Worm (Caenorhabditis elegans) whole organism, young adult: ENCODE data around the gene scyl-1.

Experiments
- lsy-27 ChIP-seq: sonication (generic microtip); optimal IDR thresholded peaks from 2 replicates; lab custom pipeline; 2017; ENCODE audit warnings: missing genetic modification characterization, mild to moderate bottlenecking, missing compliant biosample characterization, antibody characterized with exemption, missing genotype, borderline replicate concordance; ENCODE audit not compliant: insufficient read depth
- unc-62 ChIP-seq: fragments of 150-350 bp; optimal IDR thresholded peaks from 2 replicates; lab custom pipeline; 2014; ENCODE audit warnings: missing biosample characterization, missing genetic modification reagents, missing genetic modification characterization

DNA sequence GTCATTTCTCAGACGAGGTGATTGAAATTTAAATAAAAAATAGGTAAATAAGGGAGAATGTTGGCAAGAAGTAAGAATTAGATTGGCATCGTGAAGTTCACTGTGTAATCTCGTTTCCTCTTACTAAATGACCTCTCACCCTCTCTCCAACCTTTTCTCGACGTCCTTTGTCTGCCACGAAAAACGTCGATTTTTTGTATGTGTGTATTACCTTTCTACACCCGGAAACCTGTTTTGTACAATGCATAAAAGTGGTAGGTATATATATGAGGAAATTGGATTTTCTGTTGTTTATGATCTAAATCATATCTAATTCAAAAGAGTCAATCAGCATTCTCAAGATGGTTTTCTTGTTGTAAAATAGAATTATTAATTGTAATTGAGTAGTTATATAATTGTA lies 48.6 kb downstream of the scyl-1 start, which contains the start of the genes F15B9.11 and dsl-7:
- TF ChIP-seq unc-62 (no peak), lsy-27 (tag; lab: Kevin White, UChicago) (no peak)
